Fruit fly (Drosophila melanogaster): Measurements from ENCODE around the gene CG13630.

CG13630 gene

dm6 chr3R:24753561-24754027 is 34.4 kb upstream of the CG13630 start, which contains the start of gene asp (continued):
- TF ChIP-seq kni (GFP tag; optimal IDR thresholded peaks at IDR 0.05) (no peak), lmd (GFP tag; IDR thresholded peaks at IDR 0.05) (peak; percentile 26; the same call in 1 of the 2 replicates), CG31365 (tag; optimal IDR thresholded peaks at IDR 0.05) (no peak), Dp (GFP tag; optimal IDR thresholded peaks at IDR 0.05) (peak; percentile 96), mirr (GFP tag; optimal IDR thresholded peaks at IDR 0.05) (no peak), repo (GFP tag; optimal IDR thresholded peaks at IDR 0.05) (no peak), eve (GFP tag; optimal IDR thresholded peaks at IDR 0.05) (no peak), Doc3 (GFP tag; IDR thresholded peaks at IDR 0.05; ENCODE audit: partially characterized antibody) (peak; percentile 84), phol (tag; optimal IDR thresholded peaks at IDR 0.05) (peak; percentile 57), fd102C (GFP tag; optimal IDR thresholded peaks at IDR 0.05) (no peak), Camta (GFP tag; optimal IDR thresholded peaks at IDR 0.05) (no peak), NC2β (GFP tag; optimal IDR thresholded peaks at IDR 0.05) (no peak), Nf-YA (GFP tag; IDR thresholded peaks at IDR 0.05) (no peak), hkb (optimal IDR thresholded peaks at IDR 0.05) (no peak), hkb (GFP tag; IDR thresholded peaks at IDR 0.05) (no peak), peb (GFP tag; IDR thresholded peaks at IDR 0.05) (no peak), CG12299 (tag; optimal IDR thresholded peaks at IDR 0.05) (no peak), dysf (GFP tag; IDR thresholded peaks at IDR 0.05) (no peak), CG9797 (GFP tag; optimal IDR thresholded peaks at IDR 0.05) (peak; percentile 59), CG9215 (GFP tag; IDR thresholded peaks at IDR 0.05) (no peak), zf30C (GFP tag; optimal IDR thresholded peaks at IDR 0.05) (no peak), CG9876 (GFP tag; optimal IDR thresholded peaks at IDR 0.05) (no peak), CG16863 (GFP tag; optimal IDR thresholded peaks at IDR 0.05) (no peak), CG4424 (GFP tag; optimal IDR thresholded peaks at IDR 0.05) (no peak), CG15269 (tag; optimal IDR thresholded peaks at IDR 0.05) (no peak), YL-1 (GFP tag; optimal IDR thresholded peaks at IDR 0.05) (no peak), CG13296 (GFP tag; optimal IDR thresholded peaks at IDR 0.05) (no peak), org-1 (GFP tag; optimal IDR thresholded peaks at IDR 0.05) (no peak), ara (GFP tag; IDR thresholded peaks at IDR 0.05) (no peak), bab2 (GFP tag; optimal IDR thresholded peaks at IDR 0.05) (no peak), hb (GFP tag; IDR thresholded peaks at IDR 0.05; ENCODE audit: partially characterized antibody) (peak; percentile 84), CG4707 (GFP tag; optimal IDR thresholded peaks at IDR 0.05) (no peak), Deaf1 (tag; optimal IDR thresholded peaks at IDR 0.05) (no peak), CG4360 (GFP tag; IDR thresholded peaks at IDR 0.05) (no peak), MBD-R2 (GFP tag; IDR thresholded peaks at IDR 0.05) (peak; percentile 25; the same call in 1 of the 2 replicates), CG31224 (GFP tag; IDR thresholded peaks at IDR 0.05) (no peak), CG17829 (tag; optimal IDR thresholded peaks at IDR 0.05) (peak; percentile 66), Asciz (GFP tag; optimal IDR thresholded peaks at IDR 0.05) (no peak), CG6854 (GFP tag; optimal IDR thresholded peaks at IDR 0.05) (no peak), Mes4 (GFP tag; optimal IDR thresholded peaks at IDR 0.05) (no peak), grn (GFP tag; optimal IDR thresholded peaks at IDR 0.05) (no peak), danr (GFP tag; IDR thresholded peaks at IDR 0.05) (no peak), MTF-1 (GFP tag; optimal IDR thresholded peaks at IDR 0.05; ENCODE audit: borderline replicate concordance) (no peak), sim (GFP tag; IDR thresholded peaks at IDR 0.05) (no peak), CG6813 (GFP tag; optimal IDR thresholded peaks at IDR 0.05) (no peak), psq (GFP tag; optimal IDR thresholded peaks at IDR 0.05) (no peak), CG12942 (GFP tag; optimal IDR thresholded peaks at IDR 0.05) (no peak), Antp (GFP tag; optimal IDR thresholded peaks at IDR 0.05) (no peak), cwo (GFP tag; optimal IDR thresholded peaks at IDR 0.05) (no peak), odd (GFP tag; optimal IDR thresholded peaks at IDR 0.05) (no peak), CG12071 (GFP tag; optimal IDR thresholded peaks at IDR 0.05) (no peak), E2f1 (GFP tag; IDR thresholded peaks at IDR 0.05) (no peak), br (optimal IDR thresholded peaks at IDR 0.05) (no peak)

Measured in whole organism, embryonic.